Fruit fly (Drosophila melanogaster) whole organism, embryonic: ENCODE results near the gene CG14720.
A peak's percentile ranks its signal among the peaks of the same experiment; 100 is the strongest.

Experiments
- Ada2b ChIP-seq: fragments of 200-800 bp; sonication (Bioruptor generic); IDR thresholded peaks from 2 replicates; pipeline ENCODE4 v1.3.6; 2022; ENCODE audit warnings: missing biosample characterization, missing genetic modification characterization
- Aef1 ChIP-seq: fragments of 200-800 bp; sonication (Bioruptor generic); IDR thresholded peaks from 3 replicates; pipeline ENCODE4 v1.3.6; 2022; ENCODE audit warnings: missing biosample characterization, missing genetic modification characterization
- BEAF-32 ChIP-seq: fragments of 200-800 bp; sonication (Bioruptor generic); optimal IDR thresholded peaks from 3 replicates; lab custom pipeline; 2017; ENCODE audit warnings: missing biosample characterization, missing genetic modification characterization, mild to moderate bottlenecking, moderate library complexity, missing genetic modification reagents
- Bdp1 ChIP-seq: fragments of 200-800 bp; sonication (Bioruptor generic); optimal IDR thresholded peaks from 3 replicates; lab custom pipeline; 2016; ENCODE audit warnings: missing biosample characterization, missing genetic modification characterization
- CG1024 ChIP-seq: fragments of 200-800 bp; sonication (Bioruptor generic); IDR thresholded peaks from 2 replicates; pipeline ENCODE4 v1.3.6; 2022; ENCODE audit warnings: missing biosample characterization, missing genetic modification characterization
- CG10431 ChIP-seq: fragments of 200-800 bp; sonication (Bioruptor generic); optimal IDR thresholded peaks from 3 replicates; lab custom pipeline; 2018; ENCODE audit warnings: missing biosample characterization, mild to moderate bottlenecking, missing genetic modification characterization
- CG10959 ChIP-seq: fragments of 200-800 bp; sonication (Bioruptor generic); IDR thresholded peaks from 2 replicates; pipeline ENCODE4 v1.3.6; 2022; ENCODE audit warnings: missing biosample characterization, missing genetic modification characterization
- CG11093 ChIP-seq: fragments of 200-800 bp; sonication (Bioruptor generic); IDR thresholded peaks from 3 replicates; pipeline ENCODE4 v1.3.6; 2022; ENCODE audit warnings: missing biosample characterization, missing genetic modification characterization
- CG11560 ChIP-seq: fragments of 200-800 bp; sonication (Bioruptor generic); IDR thresholded peaks from 3 replicates; pipeline ENCODE4 v1.3.6; 2022; ENCODE audit warnings: missing biosample characterization, missing genetic modification characterization
- CG12299 ChIP-seq: fragments of 200-800 bp; sonication (Bioruptor generic); optimal IDR thresholded peaks from 2 replicates; lab custom pipeline; 2018; ENCODE audit warnings: missing biosample characterization, mild to moderate bottlenecking, missing genetic modification characterization
- CG12659 ChIP-seq: fragments of 200-800 bp; sonication (Bioruptor generic); optimal IDR thresholded peaks from 3 replicates; lab custom pipeline; 2017; ENCODE audit warnings: mild to moderate bottlenecking, missing biosample characterization, missing genetic modification reagents, missing genetic modification characterization
- CG12942 ChIP-seq: fragments of 200-800 bp; sonication (Bioruptor generic); optimal IDR thresholded peaks from 3 replicates; lab custom pipeline; 2016; ENCODE audit warnings: missing biosample characterization, missing genetic modification characterization
- CG13287 ChIP-seq: fragments of 200-800 bp; sonication (Bioruptor generic); IDR thresholded peaks from 2 replicates; pipeline ENCODE4 v1.3.6; 2022; ENCODE audit warnings: missing biosample characterization, missing genetic modification characterization; ENCODE audit not compliant: partially characterized antibody
- CG14710 ChIP-seq: fragments of 200-800 bp; sonication (Bioruptor generic); optimal IDR thresholded peaks from 3 replicates; lab custom pipeline; 2019; ENCODE audit warnings: missing biosample characterization, mild to moderate bottlenecking, missing genetic modification characterization, moderate library complexity
- CG15073 ChIP-seq: fragments of 200-800 bp; sonication (Bioruptor generic); optimal IDR thresholded peaks from 2 replicates; lab custom pipeline; 2016; ENCODE audit warnings: missing biosample characterization, missing genetic modification characterization
- CG1603 ChIP-seq: fragments of 200-800 bp; sonication (Bioruptor generic); optimal IDR thresholded peaks from 2 replicates; lab custom pipeline; 2019; ENCODE audit warnings: missing biosample characterization, mild to moderate bottlenecking, missing genetic modification characterization, moderate library complexity
- CG17328 ChIP-seq: fragments of 200-800 bp; sonication (Bioruptor generic); IDR thresholded peaks from 2 replicates; pipeline ENCODE4 v1.3.6; 2022; ENCODE audit warnings: missing biosample characterization, missing genetic modification characterization
- CG17385 ChIP-seq: fragments of 200-800 bp; sonication (Bioruptor generic); optimal IDR thresholded peaks from 3 replicates; lab custom pipeline; 2018; ENCODE audit warnings: missing biosample characterization, mild to moderate bottlenecking, missing genetic modification characterization
- CG18599 ChIP-seq: fragments of 200-800 bp; sonication (Bioruptor generic); optimal IDR thresholded peaks from 3 replicates; lab custom pipeline; 2017; ENCODE audit warnings: missing biosample characterization, missing genetic modification characterization, mild to moderate bottlenecking, moderate library complexity, missing genetic modification reagents
- CG2116 ChIP-seq: fragments of 200-800 bp; sonication (Bioruptor generic); optimal IDR thresholded peaks from 3 replicates; lab custom pipeline; 2018; ENCODE audit warnings: missing biosample characterization, mild to moderate bottlenecking, missing genetic modification characterization
- CG31441 ChIP-seq: fragments of 200-800 bp; sonication (Bioruptor generic); IDR thresholded peaks from 2 replicates; pipeline ENCODE4 v1.3.6; 2022; ENCODE audit warnings: missing biosample characterization, missing genetic modification characterization
- CG4328 ChIP-seq: fragments of 200-800 bp; sonication (Bioruptor generic); optimal IDR thresholded peaks from 3 replicates; lab custom pipeline; 2017; ENCODE audit warnings: missing biosample characterization, missing genetic modification reagents, missing genetic modification characterization
- CG4617 ChIP-seq: fragments of 200-800 bp; sonication (Bioruptor generic); optimal IDR thresholded peaks from 3 replicates; lab custom pipeline; 2016; ENCODE audit warnings: missing biosample characterization, missing genetic modification characterization, borderline replicate concordance
- CG7556 ChIP-seq: fragments of 200-800 bp; sonication (Bioruptor generic); optimal IDR thresholded peaks from 2 replicates; lab custom pipeline; 2017; ENCODE audit warnings: missing biosample characterization, mild to moderate bottlenecking, missing genetic modification characterization
- CoRest ChIP-seq: fragments of 200-800 bp; sonication (Bioruptor generic); optimal IDR thresholded peaks from 3 replicates; lab custom pipeline; 2018; ENCODE audit warnings: missing biosample characterization, mild to moderate bottlenecking, missing genetic modification characterization, moderate library complexity
- D ChIP-seq, 2 experiments: fragments of 200-800 bp in 1 of 2; fragments of >200 bp in 1 of 2; sonication (Bioruptor generic) in 1 of 2; optimal IDR thresholded peaks; 2 replicates in 1 of 2; 3 replicates in 1 of 2; lab custom pipeline; 2017; ENCODE audit warnings: mild to moderate bottlenecking in 1 of 2, missing biosample characterization in 1 of 2, missing genetic modification characterization in 1 of 2, missing genetic modification reagents in 1 of 2
- Dp ChIP-seq: fragments of 200-800 bp; sonication (Bioruptor generic); optimal IDR thresholded peaks from 2 replicates; lab custom pipeline; 2018; ENCODE audit warnings: missing biosample characterization, mild to moderate bottlenecking, missing genetic modification characterization, moderate library complexity
- Ets65A ChIP-seq: fragments of 200-800 bp; sonication (Bioruptor generic); peaks from one replicate; lab custom pipeline; 2016; ENCODE audit warnings: missing biosample characterization, missing genetic modification characterization
- Gsc ChIP-seq: fragments of 200-800 bp; sonication (Bioruptor generic); IDR thresholded peaks from 2 replicates; pipeline ENCODE4 v1.3.6; 2022; ENCODE audit warnings: missing biosample characterization, missing genetic modification characterization
- HLHmδ ChIP-seq: fragments of 200-800 bp; sonication (Bioruptor generic); optimal IDR thresholded peaks from 2 replicates; lab custom pipeline; 2018; ENCODE audit warnings: missing biosample characterization, mild to moderate bottlenecking, missing genetic modification characterization, moderate library complexity
- Mes4 ChIP-seq: fragments of 200-800 bp; sonication (Bioruptor generic); optimal IDR thresholded peaks from 2 replicates; lab custom pipeline; 2016; ENCODE audit warnings: missing biosample characterization, missing genetic modification characterization
- Sin3A ChIP-seq: fragments of >200 bp; optimal IDR thresholded peaks from 2 replicates; lab custom pipeline; 2018
- Spps ChIP-seq: fragments of 200-800 bp; sonication (Bioruptor generic); optimal IDR thresholded peaks from 2 replicates; lab custom pipeline; 2018; ENCODE audit warnings: missing biosample characterization, mild to moderate bottlenecking, missing genetic modification characterization
- Sry-β ChIP-seq: fragments of 200-800 bp; sonication (Bioruptor generic); optimal IDR thresholded peaks from 2 replicates; lab custom pipeline; 2018; ENCODE audit warnings: missing biosample characterization, mild to moderate bottlenecking, missing genetic modification characterization, moderate library complexity
- Sry-δ ChIP-seq: fragments of 200-800 bp; sonication (Bioruptor generic); optimal IDR thresholded peaks from 2 replicates; lab custom pipeline; 2016; ENCODE audit warnings: missing biosample characterization, missing genetic modification characterization
- Tbp ChIP-seq: fragments of >200 bp; optimal IDR thresholded peaks from 2 replicates; lab custom pipeline; 2018; ENCODE audit warnings: missing biosample characterization, missing genetic modification characterization
- crp ChIP-seq, 2 experiments: fragments of 200-800 bp; sonication (Bioruptor generic); optimal IDR thresholded peaks; 2 replicates in 1 of 2; 3 replicates in 1 of 2; lab custom pipeline; 2017; ENCODE audit warnings: missing biosample characterization in 2 of 2, missing genetic modification characterization in 2 of 2, mild to moderate bottlenecking in 1 of 2, moderate library complexity in 1 of 2
- dm ChIP-seq: fragments of 200-800 bp; sonication (Bioruptor generic); optimal IDR thresholded peaks from 3 replicates; lab custom pipeline; 2016; ENCODE audit warnings: missing biosample characterization, missing genetic modification characterization
- fru ChIP-seq: fragments of >200 bp; optimal IDR thresholded peaks from 2 replicates; lab custom pipeline; 2017
- gfzf ChIP-seq: fragments of 200-800 bp; sonication (Bioruptor generic); optimal IDR thresholded peaks from 2 replicates; lab custom pipeline; 2016; ENCODE audit warnings: missing biosample characterization, mild to moderate bottlenecking, missing genetic modification characterization, moderate library complexity
- gro ChIP-seq: fragments of 200-800 bp; sonication (Bioruptor generic); optimal IDR thresholded peaks from 2 replicates; lab custom pipeline; 2016; ENCODE audit warnings: missing biosample characterization, missing genetic modification characterization
- mld ChIP-seq: fragments of 200-800 bp; sonication (Bioruptor generic); IDR thresholded peaks from 3 replicates; pipeline ENCODE4 v1.3.6; 2022; ENCODE audit warnings: missing biosample characterization, missing genetic modification characterization; ENCODE audit not compliant: partially characterized antibody
- nmo ChIP-seq: fragments of 200-800 bp; sonication (Bioruptor generic); optimal IDR thresholded peaks from 2 replicates; lab custom pipeline; 2018; ENCODE audit warnings: missing biosample characterization, mild to moderate bottlenecking, missing genetic modification characterization, moderate library complexity
- phol ChIP-seq: fragments of 200-800 bp; sonication (Bioruptor generic); optimal IDR thresholded peaks from 3 replicates; lab custom pipeline; 2018; ENCODE audit warnings: missing biosample characterization, mild to moderate bottlenecking, missing genetic modification characterization, moderate library complexity
- pita ChIP-seq: fragments of 200-800 bp; sonication (Bioruptor generic); optimal IDR thresholded peaks from 2 replicates; lab custom pipeline; 2017; ENCODE audit warnings: missing biosample characterization, mild to moderate bottlenecking, missing genetic modification characterization
- pzg ChIP-seq: fragments of 200-800 bp; sonication (Bioruptor generic); optimal IDR thresholded peaks from 3 replicates; lab custom pipeline; 2018; ENCODE audit warnings: missing biosample characterization, mild to moderate bottlenecking, missing genetic modification characterization, moderate library complexity
- sens ChIP-seq: fragments of 200-800 bp; sonication (Bioruptor generic); peaks from one replicate; lab custom pipeline; 2016; ENCODE audit warnings: missing biosample characterization, missing genetic modification characterization
- sens-2 ChIP-seq: fragments of 200-800 bp; sonication (Bioruptor generic); IDR thresholded peaks from 2 replicates; pipeline ENCODE4 v1.3.6; 2022; ENCODE audit warnings: missing biosample characterization, missing genetic modification characterization
- sna ChIP-seq: fragments of 200-800 bp; sonication (Bioruptor generic); IDR thresholded peaks from 2 replicates; pipeline ENCODE4 v1.3.6; 2022; ENCODE audit warnings: missing biosample characterization, missing genetic modification characterization; ENCODE audit not compliant: partially characterized antibody
- trh ChIP-seq: fragments of 200-800 bp; sonication (Bioruptor generic); optimal IDR thresholded peaks from 2 replicates; lab custom pipeline; 2016; ENCODE audit warnings: missing biosample characterization, missing genetic modification characterization
- unc-4 ChIP-seq: fragments of 200-800 bp; sonication (Bioruptor generic); IDR thresholded peaks from 2 replicates; pipeline ENCODE4 v1.3.6; 2022; ENCODE audit warnings: missing biosample characterization, missing genetic modification characterization; ENCODE audit not compliant: partially characterized antibody

Gene CG14720

DNA sequence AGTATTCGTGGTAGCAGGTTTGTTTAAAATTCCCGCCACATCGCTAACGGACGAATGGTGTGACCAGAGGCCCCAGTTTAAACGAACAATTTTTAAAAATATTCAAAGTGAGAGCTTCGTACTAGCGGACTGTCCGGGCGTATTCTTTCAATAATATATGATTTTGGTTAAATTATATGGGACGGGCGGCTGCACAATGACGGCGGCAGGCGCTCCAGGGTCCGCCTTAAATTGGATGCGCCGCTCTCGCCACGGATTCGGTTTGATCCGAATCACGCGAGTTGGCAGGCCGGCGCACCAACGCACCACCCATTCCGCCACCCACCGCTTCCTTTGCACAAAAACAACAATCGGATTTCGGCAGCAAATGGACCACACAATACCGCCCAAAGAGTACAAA, 23.9 kb downstream of the CG14720 start, which contains the start of gene CG14721 (continued):
- TF ChIP-seq D (optimal IDR thresholded peaks at IDR 0.05; lab: Kevin White, UChicago) (no peak), D (GFP tag; optimal IDR thresholded peaks at IDR 0.05; lab: Kevin White, UChicago) (no peak), Bdp1 (no peak), gfzf (GFP tag; lab: Kevin White, UChicago) (peak; percentile 83), CG12299 (no peak), mld (no peak), trh (GFP tag; lab: Kevin White, UChicago) (no peak), CG4328 (GFP tag; lab: Kevin White, UChicago) (no peak), sens-2 (GFP tag; lab: Robert Waterston, UW) (no peak), Sry-δ (GFP tag; lab: Kevin White, UChicago) (peak; percentile 58), Ada2b (GFP tag; lab: Robert Waterston, UW) (no peak), Gsc (GFP tag; lab: Robert Waterston, UW) (no peak), fru (no peak), CG12942 (no peak), CG1603 (tag; lab: Kevin White, UChicago) (peak; percentile 65), CG1024 (no peak), CG31441 (no peak), CoRest (tag; lab: Kevin White, UChicago) (peak; percentile 56), CG11560 (tag; lab: Robert Waterston, UW) (peak; percentile 45; the same call in 1 of the 3 replicates), CG17385 (GFP tag; lab: Kevin White, UChicago) (no peak), HLHmδ (GFP tag; lab: Kevin White, UChicago) (no peak), Tbp (GFP tag; lab: Kevin White, UChicago) (no peak), CG18599 (GFP tag; lab: Kevin White, UChicago) (no peak), CG10959 (GFP tag; lab: Robert Waterston, UW) (no peak), Mes4 (peak; percentile 14), phol (peak; percentile 50), Aef1 (GFP tag; lab: Robert Waterston, UW) (peak; percentile 54)
- TF ChIP-seq, all 482 proteins: peak for 106

DNA sequence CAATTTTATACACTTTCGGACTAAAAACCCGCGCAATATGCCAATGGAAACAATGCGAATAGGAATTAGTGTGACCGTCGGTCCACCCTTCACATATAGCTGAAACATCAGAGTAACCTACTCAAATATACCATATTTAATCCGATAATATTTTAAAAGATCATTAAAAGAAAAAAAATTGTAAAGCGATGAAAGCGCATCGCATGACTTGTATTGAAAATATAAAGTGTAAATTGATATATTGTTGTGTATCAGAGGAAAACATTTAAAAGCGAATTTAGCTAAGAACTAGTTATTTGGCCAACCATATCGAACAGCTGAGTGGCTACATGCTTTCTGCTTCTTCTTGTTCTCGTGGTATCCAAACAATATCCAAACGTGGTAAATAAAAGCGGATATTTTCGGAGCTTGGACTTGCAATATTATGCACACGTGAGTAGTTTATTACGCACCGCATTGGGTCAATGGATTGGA, 30.3 kb downstream of the CG14720 start, which contains the start of the genes Blm and CG14722:
Gene Blm (minus strand): TSS at position 54 of the 474 bp plus-strand sequence.
Gene CG14722 (plus strand): TSS at position 161 of the 474 bp plus-strand sequence.
- no peak for TF ChIP-seq CG11093 (GFP tag; lab: Robert Waterston, UW)
- no peak for TF ChIP-seq CG7556 (GFP tag; lab: Kevin White, UChicago)
- TF ChIP-seq Sry-β (GFP tag; lab: Kevin White, UChicago) = peak; percentile 89
- peak; percentile 55 for TF ChIP-seq CG2116 (GFP tag; lab: Kevin White, UChicago)
- TF ChIP-seq nmo (GFP tag; lab: Kevin White, UChicago) = peak; percentile 46
- peak; percentile 63 for TF ChIP-seq sens
- TF ChIP-seq CG10431 (GFP tag; lab: Kevin White, UChicago) = peak; percentile 16
- peak; percentile 49 for TF ChIP-seq CG12659
- TF ChIP-seq CG4617 (GFP tag; lab: Kevin White, UChicago) = peak; percentile 56
- peak; percentile 46 to 91 for TF ChIP-seq crp (GFP tag; optimal IDR thresholded peaks at IDR 0.05; lab: Kevin White, UChicago)
- TF ChIP-seq unc-4 (GFP tag; lab: Robert Waterston, UW) = peak; percentile 45; the same call in 1 of the 2 replicates
- TF ChIP-seq pita (GFP tag; lab: Kevin White, UChicago) = no peak
- peak; percentile 69 for TF ChIP-seq pzg (GFP tag; lab: Kevin White, UChicago)
- TF ChIP-seq Spps (tag; lab: Kevin White, UChicago) = no peak
- TF ChIP-seq Tbp (GFP tag; lab: Kevin White, UChicago) = peak; percentile 21
- peak; percentile 33 for TF ChIP-seq gro
- peak; percentile 83 for TF ChIP-seq dm
- TF ChIP-seq sna (GFP tag; lab: Robert Waterston, UW) = 0 out of 2 replicates have a peak, but pooled peaks have one; percentile 25
- TF ChIP-seq CG14710 = peak; percentile 58
- peak; percentile 61 for TF ChIP-seq BEAF-32 (GFP tag; lab: Kevin White, UChicago)
- TF ChIP-seq CG13287 (GFP tag; lab: Robert Waterston, UW) = peak; percentile 47
- TF ChIP-seq CG15073 (GFP tag; lab: Kevin White, UChicago) = no peak
- TF ChIP-seq Dp (GFP tag; lab: Kevin White, UChicago) = peak; percentile 70
- peak; percentile 47 for TF ChIP-seq Sin3A (lab: Kevin White, UChicago)
- peak; percentile 43 for TF ChIP-seq Sry-δ (GFP tag; lab: Kevin White, UChicago)
- no peak for TF ChIP-seq CG17328 (GFP tag; lab: Robert Waterston, UW)
- peak; percentile 46 for TF ChIP-seq Ets65A (GFP tag; lab: Kevin White, UChicago)
